Fruit fly (Drosophila melanogaster): ENCODE measurements around the gene CG17593.

DNA sequence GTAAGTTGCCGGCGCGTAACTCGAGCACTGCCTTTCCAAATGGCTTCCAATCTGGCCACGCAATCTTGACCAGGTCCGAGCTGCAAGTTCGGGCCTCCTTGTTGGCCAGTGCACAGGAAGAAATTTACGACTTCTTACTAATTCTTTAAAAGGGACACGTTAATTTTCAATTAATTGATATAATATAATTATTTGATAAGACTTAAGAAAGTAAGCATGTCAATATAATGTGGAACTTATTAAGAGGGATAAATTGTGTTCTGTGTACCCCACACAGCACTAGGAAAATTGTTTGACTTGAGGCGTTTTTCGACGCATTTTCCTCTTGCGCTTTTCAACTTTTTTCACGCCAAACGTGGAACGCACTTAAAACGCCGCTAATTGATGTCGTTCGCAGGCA lies 29.2 kb upstream of the CG17593 start:
- TF ChIP-seq CG33017 (tag; optimal IDR thresholded peaks at IDR 0.05): no peak
- TF ChIP-seq CG12768 (GFP tag; optimal IDR thresholded peaks at IDR 0.05): no peak
- no peak for TF ChIP-seq Mnt (GFP tag; optimal IDR thresholded peaks at IDR 0.05)
- no peak for TF ChIP-seq ovo (GFP tag; optimal IDR thresholded peaks at IDR 0.05)
- no peak for TF ChIP-seq cnc (optimal IDR thresholded peaks at IDR 0.05)
- no peak for TF ChIP-seq pad (GFP tag; optimal IDR thresholded peaks at IDR 0.05)
- no peak for TF ChIP-seq kay (GFP tag; ENCODE audit: borderline replicate concordance)
- TF ChIP-seq CG14711 (tag; optimal IDR thresholded peaks at IDR 0.05): no peak
- TF ChIP-seq bab1 (GFP tag; optimal IDR thresholded peaks at IDR 0.05): no peak

Measured in whole organism, adult.